Fruit fly (Drosophila melanogaster): ENCODE data around the gene gnu.

gnu gene

DNA sequence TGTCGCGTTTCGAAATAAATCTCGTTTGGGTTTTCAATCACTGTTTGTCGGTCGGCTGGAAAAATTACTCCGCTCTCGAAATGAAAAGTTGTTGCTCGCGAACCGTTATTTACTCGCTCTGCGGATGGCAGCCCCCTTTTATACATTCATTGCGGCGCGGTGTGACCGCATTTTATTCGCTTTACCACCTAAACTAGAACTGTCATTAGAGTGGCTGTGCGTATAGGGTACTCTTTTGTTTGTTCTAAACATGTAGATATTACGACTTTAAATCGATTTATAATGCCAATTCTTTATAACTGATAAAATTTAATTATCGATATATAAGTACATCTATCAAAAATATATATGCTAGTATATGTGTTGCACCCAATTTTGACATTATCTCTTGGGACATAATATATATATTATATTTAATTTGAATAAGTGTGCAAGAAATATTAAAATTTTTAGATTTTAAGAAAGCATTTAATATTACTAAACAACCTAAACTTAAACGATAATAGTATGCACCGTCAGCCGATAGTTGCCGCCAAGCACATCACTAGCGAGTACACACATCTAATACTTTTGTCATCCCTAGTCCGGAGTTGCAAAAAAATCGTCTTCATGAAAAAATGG is 16.8 kb downstream of the gnu start, which contains the start of the genes bmm and Tdrd3 (continued):
- no peak for TF ChIP-seq wor (GFP tag; IDR thresholded peaks at IDR 0.05)
- no peak for TF ChIP-seq CG8359 (GFP tag; optimal IDR thresholded peaks at IDR 0.05; ENCODE audit: borderline replicate concordance)
- peak; percentile 55 for TF ChIP-seq CG17612 (GFP tag; IDR thresholded peaks at IDR 0.05)
- TF ChIP-seq bbx (GFP tag; IDR thresholded peaks at IDR 0.05; ENCODE audit: partially characterized antibody) = peak; percentile 76
- TF ChIP-seq abd-A (tag; optimal IDR thresholded peaks at IDR 0.05) = peak; percentile 86
- peak; percentile 39 for TF ChIP-seq Myb (GFP tag; optimal IDR thresholded peaks at IDR 0.05)
- TF ChIP-seq Neu2 (GFP tag; optimal IDR thresholded peaks at IDR 0.05; ENCODE audit: borderline replicate concordance) = no peak
- TF ChIP-seq E2f1 (GFP tag; IDR thresholded peaks at IDR 0.05) = peak; percentile 62; the same call in 1 of the 2 replicates
- peak; percentile 33 for TF ChIP-seq psq (GFP tag; optimal IDR thresholded peaks at IDR 0.05)
- TF ChIP-seq ssp (GFP tag; IDR thresholded peaks at IDR 0.05) = peak; percentile 67
- peak; percentile 91 for TF ChIP-seq CG13424 (tag; optimal IDR thresholded peaks at IDR 0.05)
- TF ChIP-seq inv (GFP tag; IDR thresholded peaks at IDR 0.05; ENCODE audit: partially characterized antibody) = peak; percentile 87
- peak; percentile 65 for TF ChIP-seq ara (GFP tag; IDR thresholded peaks at IDR 0.05)
- peak; percentile 69 for TF ChIP-seq CG31224 (GFP tag; IDR thresholded peaks at IDR 0.05)
- peak; percentile 85; the same call in 1 of the 2 replicates for TF ChIP-seq CG2129 (GFP tag; IDR thresholded peaks at IDR 0.05; ENCODE audit: partially characterized antibody)
- peak; percentile 89 for TF ChIP-seq Abd-B (GFP tag; optimal IDR thresholded peaks at IDR 0.05)
- TF ChIP-seq bab2 (GFP tag; optimal IDR thresholded peaks at IDR 0.05) = peak; percentile 65
- peak; percentile 30 for TF ChIP-seq NC2α (GFP tag; optimal IDR thresholded peaks at IDR 0.05)
- TF ChIP-seq Mrtf (GFP tag; IDR thresholded peaks at IDR 0.05) = peak; percentile 65; the same call in 2 of the 3 replicates
- TF ChIP-seq CG4854 (GFP tag; optimal IDR thresholded peaks at IDR 0.05) = peak; percentile 24
- no peak for TF ChIP-seq zf30C (GFP tag; optimal IDR thresholded peaks at IDR 0.05)
- TF ChIP-seq Ssrp (tag; optimal IDR thresholded peaks at IDR 0.05) = peak; percentile 84
- TF ChIP-seq org-1 (GFP tag; optimal IDR thresholded peaks at IDR 0.05) = peak; percentile 31
- TF ChIP-seq CG6854 (GFP tag; optimal IDR thresholded peaks at IDR 0.05) = peak; percentile 47
- peak; percentile 88 for TF ChIP-seq Doc3 (GFP tag; IDR thresholded peaks at IDR 0.05; ENCODE audit: partially characterized antibody)
- no peak for TF ChIP-seq Atf3 (GFP tag; optimal IDR thresholded peaks at IDR 0.05)
- TF ChIP-seq tgo (GFP tag; IDR thresholded peaks at IDR 0.05) = peak; percentile 76
- TF ChIP-seq so (GFP tag; IDR thresholded peaks at IDR 0.05) = peak; percentile 63; the same call in 1 of the 3 replicates
- no peak for TF ChIP-seq en (GFP tag; optimal IDR thresholded peaks at IDR 0.05)
- peak; percentile 40 for TF ChIP-seq CG17568 (GFP tag; optimal IDR thresholded peaks at IDR 0.05)
- TF ChIP-seq CG9932 (GFP tag; IDR thresholded peaks at IDR 0.05) = peak; percentile 96
- no peak for TF ChIP-seq Hr39 (optimal IDR thresholded peaks at IDR 0.05)
- peak; percentile 76 for TF ChIP-seq chm (GFP tag; IDR thresholded peaks at IDR 0.05)
- TF ChIP-seq CG6272 (GFP tag; IDR thresholded peaks at IDR 0.05) = peak; percentile 88
- TF ChIP-seq Vsx1 (GFP tag; optimal IDR thresholded peaks at IDR 0.05) = peak; percentile 53
- peak; percentile 7; the same call in 1 of the 3 replicates for TF ChIP-seq CG2199 (GFP tag; IDR thresholded peaks at IDR 0.05)
- peak; percentile 79 for TF ChIP-seq Usf (GFP tag; optimal IDR thresholded peaks at IDR 0.05)
- TF ChIP-seq her (GFP tag; optimal IDR thresholded peaks at IDR 0.05) = no peak
- peak in 1 of 2 experiments; percentile 61 for TF ChIP-seq Eip74EF (GFP tag; optimal IDR thresholded peaks at IDR 0.05)
- TF ChIP-seq Dek (tag; optimal IDR thresholded peaks at IDR 0.05) = peak; percentile 85
- TF ChIP-seq H15 (GFP tag; IDR thresholded peaks at IDR 0.05) = peak; percentile 79; the same call in 2 of the 3 replicates
- peak; percentile 75; the same call in 1 of the 2 replicates for TF ChIP-seq nerfin-2 (GFP tag; IDR thresholded peaks at IDR 0.05; ENCODE audit: partially characterized antibody)
- peak; percentile 78 for TF ChIP-seq CG9215 (GFP tag; IDR thresholded peaks at IDR 0.05)
- TF ChIP-seq dpn (GFP tag; optimal IDR thresholded peaks at IDR 0.05) = peak; percentile 63 to 85
- peak; percentile 39; the same call in 1 of the 2 replicates for TF ChIP-seq CG17328 (GFP tag; IDR thresholded peaks at IDR 0.05)
- TF ChIP-seq jigr1 (GFP tag; IDR thresholded peaks at IDR 0.05) = peak; percentile 71; the same call in 1 of the 3 replicates
- TF ChIP-seq MBD-R2 (GFP tag; IDR thresholded peaks at IDR 0.05) = peak; percentile 75
- TF ChIP-seq CG10209 (GFP tag; optimal IDR thresholded peaks at IDR 0.05) = peak; percentile 82
- no peak for TF ChIP-seq C15 (GFP tag; IDR thresholded peaks at IDR 0.05)
- peak; percentile 98 for TF ChIP-seq Ets65A (GFP tag)

All from whole organism, embryonic.